Worm (Caenorhabditis elegans) whole organism, L1 larva: Measurements from ENCODE around the gene F47C12.7.
A peak's percentile ranks its signal among the peaks of the same experiment; 100 is the strongest.

ENCODE experiments used
- C16A3.4 ChIP-seq: fragments of 150-350 bp; optimal IDR thresholded peaks from 2 replicates; lab custom pipeline; 2014; ENCODE audit warnings: missing biosample characterization, missing genetic modification characterization
- Y116A8C.19 ChIP-seq: sonication (generic microtip); optimal IDR thresholded peaks from 2 replicates; lab custom pipeline; 2016; ENCODE audit warnings: missing compliant biosample characterization, missing genetic modification characterization, borderline replicate concordance
- alr-1 ChIP-seq: fragments of 200-800 bp; sonication (Bioruptor generic); optimal IDR thresholded peaks from 2 replicates; lab custom pipeline; 2018; ENCODE audit warnings: borderline replicate concordance, mild to moderate bottlenecking, missing genetic modification characterization, missing compliant biosample characterization
- lin-13 ChIP-seq: fragments of 150-350 bp; optimal IDR thresholded peaks from 2 replicates; lab custom pipeline; 2014; ENCODE audit warnings: missing biosample characterization, missing genetic modification reagents, missing genetic modification characterization
- lin-15B ChIP-seq: fragments of 150-350 bp; sonication (generic microtip); optimal IDR thresholded peaks from 3 replicates; lab custom pipeline; 2014; ENCODE audit warnings: missing biosample characterization, missing genetic modification characterization
- lin-35 ChIP-seq, 2 experiments: fragments of 150-350 bp; optimal IDR thresholded peaks; 2 replicates each; lab custom pipeline; 2014; ENCODE audit warnings: missing biosample characterization in 2 of 2, missing genetic modification characterization in 2 of 2, missing genetic modification reagents in 2 of 2
- lin-39 ChIP-seq: fragments of 150-350 bp; optimal IDR thresholded peaks from 2 replicates; lab custom pipeline; 2014; ENCODE audit warnings: missing biosample characterization, missing genetic modification reagents, missing genetic modification characterization
- lsy-2 ChIP-seq, 2 experiments: fragments of 150-350 bp; optimal IDR thresholded peaks; 2 replicates each; lab custom pipeline; 2014; ENCODE audit warnings: missing biosample characterization in 2 of 2, missing genetic modification characterization in 2 of 2
- nhr-237 ChIP-seq: fragments of 150-350 bp; optimal IDR thresholded peaks from 2 replicates; lab custom pipeline; 2014; ENCODE audit warnings: missing biosample characterization, missing genetic modification characterization
- pqm-1 ChIP-seq: sonication (generic microtip); optimal IDR thresholded peaks from 3 replicates; lab custom pipeline; 2017; ENCODE audit warnings: missing biosample characterization, missing genetic modification characterization
- sup-37 ChIP-seq: fragments of 200-800 bp; sonication (Bioruptor generic); optimal IDR thresholded peaks from 2 replicates; lab custom pipeline; 2018; ENCODE audit warnings: mild to moderate bottlenecking, missing genetic modification characterization, missing compliant biosample characterization
- swsn-7 ChIP-seq: sonication (generic microtip); optimal IDR thresholded peaks from 2 replicates; lab custom pipeline; 2016; ENCODE audit warnings: missing genetic modification characterization, missing compliant biosample characterization
- unc-30 ChIP-seq: sonication (generic microtip); optimal IDR thresholded peaks from 2 replicates; lab custom pipeline; 2017; ENCODE audit warnings: missing biosample characterization, missing genetic modification characterization
- unc-62 ChIP-seq: fragments of 150-350 bp; optimal IDR thresholded peaks from 2 replicates; lab custom pipeline; 2014; ENCODE audit warnings: missing biosample characterization, missing genetic modification reagents, missing genetic modification characterization

- peak; percentile 72 to 85 for TF ChIP-seq lin-35 (GFP tag; optimal IDR thresholded peaks at IDR 0.05; lab: Kevin White, UChicago)
- TF ChIP-seq lsy-2 (tag; optimal IDR thresholded peaks at IDR 0.05; lab: Kevin White, UChicago) = peak in 1 of 2 experiments; percentile 49
- no peak for TF ChIP-seq nhr-237 (tag; lab: Kevin White, UChicago)
- peak; percentile 61 for TF ChIP-seq lin-15B (tag; lab: Kevin White, UChicago)
- TF ChIP-seq sup-37 (GFP tag; lab: Kevin White, UChicago) = no peak
- TF ChIP-seq alr-1 (tag; lab: Kevin White, UChicago) = no peak
- no peak for TF ChIP-seq unc-30 (tag; lab: Kevin White, UChicago)
- no peak for TF ChIP-seq unc-62 (GFP tag; lab: Kevin White, UChicago)
- no peak for TF ChIP-seq C16A3.4
- TF ChIP-seq lin-13 = peak; percentile 72
- TF ChIP-seq swsn-7 = no peak
- TF ChIP-seq pqm-1 (tag; lab: Kevin White, UChicago) = no peak
- no peak for TF ChIP-seq lin-39 (tag; lab: Kevin White, UChicago)
- TF ChIP-seq Y116A8C.19 (tag; lab: Kevin White, UChicago) = no peak
Observed at ce11 chrIV:4030917-4031599, 35.8 kb upstream of the F47C12.7 start.
